Worm (Caenorhabditis elegans) whole organism, L3 larva: ENCODE measurements around the gene rgs-5.
A peak's percentile ranks its signal among the peaks of the same experiment; 100 is the strongest.

Experiments
- R02D3.7 ChIP-seq: fragments of 150-350 bp; optimal IDR thresholded peaks from 2 replicates; lab custom pipeline; 2014; ENCODE audit warnings: missing biosample characterization, missing genetic modification characterization
- ZK546.5 ChIP-seq: sonication (generic microtip); optimal IDR thresholded peaks from 2 replicates; lab custom pipeline; 2017; ENCODE audit warnings: missing biosample characterization, missing genetic modification characterization
- aly-2 ChIP-seq: fragments of 150-350 bp; optimal IDR thresholded peaks from 2 replicates; lab custom pipeline; 2014; ENCODE audit warnings: missing biosample characterization, missing genetic modification characterization
- ceh-28 ChIP-seq: fragments of 150-350 bp; optimal IDR thresholded peaks from 2 replicates; lab custom pipeline; 2014; ENCODE audit warnings: missing biosample characterization, missing genetic modification reagents, missing genetic modification characterization
- ceh-82 ChIP-seq: fragments of 150-350 bp; optimal IDR thresholded peaks from 2 replicates; lab custom pipeline; 2014; ENCODE audit warnings: missing biosample characterization, missing genetic modification characterization
- ceh-9 ChIP-seq: sonication (generic microtip); optimal IDR thresholded peaks from 2 replicates; lab custom pipeline; 2018; ENCODE audit warnings: missing biosample characterization, missing genetic modification characterization
- daf-12 ChIP-seq: fragments of 150-350 bp; optimal IDR thresholded peaks from 2 replicates; lab custom pipeline; 2014; ENCODE audit warnings: missing biosample characterization, missing genetic modification reagents, missing genetic modification characterization
- egl-27 ChIP-seq: sonication (generic microtip); optimal IDR thresholded peaks from 4 replicates; lab custom pipeline; 2017; ENCODE audit warnings: missing biosample characterization, missing genetic modification reagents, missing genetic modification characterization
- egl-5 ChIP-seq: fragments of 150-350 bp; optimal IDR thresholded peaks from 2 replicates; lab custom pipeline; 2017; ENCODE audit warnings: missing biosample characterization, missing genetic modification reagents, missing genetic modification characterization, inconsistent platforms
- elt-2 ChIP-seq: sonication (generic microtip); optimal IDR thresholded peaks from 2 replicates; lab custom pipeline; 2016; ENCODE audit warnings: missing genetic modification reagents, mild to moderate bottlenecking, missing genetic modification characterization, missing compliant biosample characterization
- elt-3 ChIP-seq, 3 experiments: fragments of 150-350 bp in 1 of 3; sonication (generic microtip) in 2 of 3; optimal IDR thresholded peaks; 2 replicates in 2 of 3; 4 replicates in 1 of 3; lab custom pipeline; 2014 to 2017; ENCODE audit warnings: missing biosample characterization in 3 of 3, missing genetic modification characterization in 3 of 3
- eor-1 ChIP-seq, 2 experiments: fragments of 150-350 bp; optimal IDR thresholded peaks; 2 replicates each; lab custom pipeline; 2014 to 2018; ENCODE audit warnings: missing biosample characterization in 2 of 2, missing genetic modification characterization in 2 of 2
- fkh-10 ChIP-seq: sonication (generic microtip); optimal IDR thresholded peaks from 2 replicates; lab custom pipeline; 2017; ENCODE audit warnings: missing biosample characterization, missing genetic modification reagents, missing genetic modification characterization
- fos-1 ChIP-seq: fragments of 150-350 bp; optimal IDR thresholded peaks from 2 replicates; lab custom pipeline; 2014; ENCODE audit warnings: missing biosample characterization, missing genetic modification characterization
- hmg-11 ChIP-seq: sonication (generic microtip); optimal IDR thresholded peaks from 2 replicates; lab custom pipeline; 2016; ENCODE audit warnings: missing genetic modification characterization, missing compliant biosample characterization
- jun-1 ChIP-seq: fragments of 150-350 bp; optimal IDR thresholded peaks from 2 replicates; lab custom pipeline; 2014; ENCODE audit warnings: missing biosample characterization, missing genetic modification reagents, missing genetic modification characterization
- lin-15B ChIP-seq: fragments of 150-350 bp; optimal IDR thresholded peaks from 2 replicates; lab custom pipeline; 2014; ENCODE audit warnings: missing biosample characterization, missing genetic modification characterization
- lin-39 ChIP-seq: fragments of 150-350 bp; optimal IDR thresholded peaks from 2 replicates; lab custom pipeline; 2018; ENCODE audit warnings: missing biosample characterization, missing genetic modification reagents, missing genetic modification characterization
- lsy-12 ChIP-seq: sonication (generic microtip); optimal IDR thresholded peaks from 2 replicates; lab custom pipeline; 2016; ENCODE audit warnings: mild to moderate bottlenecking, missing genetic modification characterization, missing compliant biosample characterization
- mdl-1 ChIP-seq: fragments of 150-350 bp; optimal IDR thresholded peaks from 2 replicates; lab custom pipeline; 2014; ENCODE audit warnings: missing biosample characterization, missing genetic modification characterization
- mml-1 ChIP-seq: fragments of 150-350 bp; sonication (generic microtip); optimal IDR thresholded peaks from 3 replicates; lab custom pipeline; 2014; ENCODE audit warnings: missing biosample characterization, missing genetic modification characterization
- nfya-1 ChIP-seq: sonication (generic microtip); optimal IDR thresholded peaks from 2 replicates; lab custom pipeline; 2017; ENCODE audit warnings: missing genetic modification characterization, mild to moderate bottlenecking, missing compliant biosample characterization, antibody characterized with exemption, moderate library complexity; ENCODE audit not compliant: insufficient read depth
- nhr-11 ChIP-seq: fragments of 150-350 bp; optimal IDR thresholded peaks from 2 replicates; lab custom pipeline; 2014; ENCODE audit warnings: missing biosample characterization, missing genetic modification characterization
- nhr-12 ChIP-seq: fragments of 150-350 bp; optimal IDR thresholded peaks from 2 replicates; lab custom pipeline; 2014; ENCODE audit warnings: missing biosample characterization, missing genetic modification characterization
- nhr-23 ChIP-seq: fragments of 150-350 bp; optimal IDR thresholded peaks from 2 replicates; lab custom pipeline; 2014; ENCODE audit warnings: missing biosample characterization, missing genetic modification reagents, missing genetic modification characterization
- nhr-237 ChIP-seq: fragments of 150-350 bp; optimal IDR thresholded peaks from 2 replicates; lab custom pipeline; 2014; ENCODE audit warnings: missing biosample characterization, missing genetic modification characterization
- nhr-25 ChIP-seq: sonication (generic microtip); optimal IDR thresholded peaks from 2 replicates; lab custom pipeline; 2017; ENCODE audit warnings: missing biosample characterization, missing genetic modification characterization
- nhr-43 ChIP-seq: sonication (generic microtip); optimal IDR thresholded peaks from 2 replicates; lab custom pipeline; 2016; ENCODE audit warnings: mild to moderate bottlenecking, missing genetic modification characterization, missing compliant biosample characterization; ENCODE audit not compliant: poor library complexity, severe bottlenecking
- nhr-67 ChIP-seq: fragments of 150-350 bp; optimal IDR thresholded peaks from 2 replicates; lab custom pipeline; 2014; ENCODE audit warnings: missing biosample characterization, missing genetic modification characterization
- nhr-76 ChIP-seq: fragments of 150-350 bp; sonication (generic microtip); optimal IDR thresholded peaks from 5 replicates; lab custom pipeline; 2014; ENCODE audit warnings: missing biosample characterization, missing genetic modification characterization
- pha-4 ChIP-seq: fragments of 150-350 bp; optimal IDR thresholded peaks from 2 replicates; lab custom pipeline; 2014; ENCODE audit warnings: missing biosample characterization, missing genetic modification reagents, missing genetic modification characterization
- pqm-1 ChIP-seq: fragments of 150-350 bp; optimal IDR thresholded peaks from 2 replicates; lab custom pipeline; 2017; ENCODE audit warnings: missing biosample characterization, missing genetic modification characterization, inconsistent platforms
- skn-1 ChIP-seq: fragments of 150-350 bp; optimal IDR thresholded peaks from 2 replicates; lab custom pipeline; 2014; ENCODE audit warnings: missing biosample characterization, missing genetic modification characterization
- snpc-4 ChIP-seq: fragments of 150-350 bp; optimal IDR thresholded peaks from 2 replicates; lab custom pipeline; 2014; ENCODE audit warnings: missing biosample characterization, missing genetic modification characterization
- tbx-2 ChIP-seq: sonication (generic microtip); optimal IDR thresholded peaks from 2 replicates; lab custom pipeline; 2016; ENCODE audit warnings: mild to moderate bottlenecking, missing genetic modification characterization, missing compliant biosample characterization
- unc-39 ChIP-seq: sonication (generic microtip); optimal IDR thresholded peaks from 4 replicates; lab custom pipeline; 2017; ENCODE audit warnings: missing biosample characterization, missing genetic modification characterization
- unc-62 ChIP-seq: fragments of 150-350 bp; sonication (generic microtip); optimal IDR thresholded peaks from 4 replicates; lab custom pipeline; 2014; ENCODE audit warnings: missing biosample characterization, missing genetic modification reagents, missing genetic modification characterization
- zag-1 ChIP-seq: fragments of 150-350 bp; optimal IDR thresholded peaks from 2 replicates; lab custom pipeline; 2014; ENCODE audit warnings: missing biosample characterization, missing genetic modification characterization
- ztf-11 ChIP-seq: fragments of 150-350 bp; optimal IDR thresholded peaks from 2 replicates; lab custom pipeline; 2014; ENCODE audit warnings: missing biosample characterization, missing genetic modification characterization
- ztf-4 ChIP-seq: fragments of 150-350 bp; optimal IDR thresholded peaks from 2 replicates; lab custom pipeline; 2014; ENCODE audit warnings: missing biosample characterization, missing genetic modification characterization

Gene rgs-5

ce11 chrIII:5674196-5674595, 24.2 kb upstream of the rgs-5 start:
- TF ChIP-seq lin-15B, result no peak
- no peak for TF ChIP-seq nhr-67 (tag; lab: Kevin White, UChicago)
- no peak for TF ChIP-seq zag-1 (tag; lab: Kevin White, UChicago)
- TF ChIP-seq nhr-11 (tag; lab: Kevin White, UChicago), result no peak
- TF ChIP-seq snpc-4 (tag; lab: Kevin White, UChicago), result no peak
- TF ChIP-seq pqm-1 (tag; lab: Kevin White, UChicago), result no peak
- no peak for TF ChIP-seq egl-27
- no peak for TF ChIP-seq unc-39 (tag; lab: Kevin White, UChicago)
- TF ChIP-seq hmg-11 (tag; lab: Kevin White, UChicago), result no peak
- no peak for TF ChIP-seq elt-2 (tag; lab: Kevin White, UChicago)
- TF ChIP-seq lin-39 (tag; lab: Kevin White, UChicago), result no peak
- TF ChIP-seq ceh-9 (tag; lab: Kevin White, UChicago), result no peak
- TF ChIP-seq nfya-1 (tag; lab: Kevin White, UChicago), result no peak
- TF ChIP-seq ceh-28 (tag; lab: Kevin White, UChicago), result no peak
- TF ChIP-seq mml-1 (tag; lab: Kevin White, UChicago), result no peak
- TF ChIP-seq, all 47 proteins: peak for 0

ce11 chrIII:5675384-5675984, 22.9 kb upstream of the rgs-5 start:
- TF ChIP-seq ztf-4 (no peak), pqm-1 (tag; lab: Kevin White, UChicago) (no peak), ceh-82 (tag; lab: Kevin White, UChicago) (no peak), nhr-11 (tag; lab: Kevin White, UChicago) (no peak), nhr-25 (tag; lab: Kevin White, UChicago) (no peak), nhr-23 (no peak), eor-1 (tag; optimal IDR thresholded peaks at IDR 0.05; lab: Kevin White, UChicago) (no peak), jun-1 (tag; lab: Kevin White, UChicago) (no peak), nhr-237 (tag; lab: Kevin White, UChicago) (no peak), ceh-9 (tag; lab: Kevin White, UChicago) (no peak), elt-2 (tag; lab: Kevin White, UChicago) (no peak), hmg-11 (tag; lab: Kevin White, UChicago) (no peak), aly-2 (no peak), pha-4 (no peak), ZK546.5 (tag; lab: Kevin White, UChicago) (no peak), nhr-67 (tag; lab: Kevin White, UChicago) (no peak), fkh-10 (GFP tag; lab: Kevin White, UChicago) (no peak), ztf-11 (tag; lab: Kevin White, UChicago) (no peak)

- no peak for TF ChIP-seq nhr-76 (tag; lab: Kevin White, UChicago)
- TF ChIP-seq nhr-25 (tag; lab: Kevin White, UChicago), result no peak
- TF ChIP-seq elt-3 (tag; optimal IDR thresholded peaks at IDR 0.05; lab: Kevin White, UChicago), result no peak
- no peak for TF ChIP-seq snpc-4 (tag; lab: Kevin White, UChicago)
- no peak for TF ChIP-seq ceh-9 (tag; lab: Kevin White, UChicago)
- TF ChIP-seq unc-62 (GFP tag; lab: Kevin White, UChicago), result no peak
- no peak for TF ChIP-seq zag-1 (tag; lab: Kevin White, UChicago)
- no peak for TF ChIP-seq skn-1 (tag; lab: Kevin White, UChicago)
- no peak for TF ChIP-seq fos-1 (tag; lab: Kevin White, UChicago)
- no peak for TF ChIP-seq lin-15B
- no peak for TF ChIP-seq jun-1 (tag; lab: Kevin White, UChicago)
- no peak for TF ChIP-seq nhr-237 (tag; lab: Kevin White, UChicago)
- no peak for TF ChIP-seq nhr-67 (tag; lab: Kevin White, UChicago)
Measured at ce11 chrIII:5677790-5678189, 20.6 kb upstream of the rgs-5 start, which contains the start of gene F54E7.9. Gene F54E7.9 (minus strand): TSS chrIII:5677890.

- TF ChIP-seq egl-27, result peak; percentile 93
- peak; percentile 95 for TF ChIP-seq skn-1 (tag; lab: Kevin White, UChicago)
- no peak for TF ChIP-seq nhr-237 (tag; lab: Kevin White, UChicago)
- peak; percentile 96 for TF ChIP-seq nhr-11 (tag; lab: Kevin White, UChicago)
- TF ChIP-seq ztf-11 (tag; lab: Kevin White, UChicago), result no peak
- peak; percentile 75 for TF ChIP-seq daf-12 (tag; lab: Kevin White, UChicago)
- peak; percentile 38 to 97 (median 91) for TF ChIP-seq elt-3 (tag; optimal IDR thresholded peaks at IDR 0.05; lab: Kevin White, UChicago)
- TF ChIP-seq elt-2 (tag; lab: Kevin White, UChicago), result peak; percentile 89
- TF ChIP-seq snpc-4 (tag; lab: Kevin White, UChicago), result peak; percentile 94
- peak; percentile 92 for TF ChIP-seq tbx-2
- peak; percentile 100 for TF ChIP-seq lin-15B
- TF ChIP-seq mdl-1 (tag; lab: Kevin White, UChicago), result peak; percentile 86
- TF ChIP-seq ceh-28 (tag; lab: Kevin White, UChicago), result peak; percentile 94
- TF ChIP-seq nhr-43, result peak; percentile 98
- TF ChIP-seq lin-39 (tag; lab: Kevin White, UChicago), result peak; percentile 99
- TF ChIP-seq hmg-11 (tag; lab: Kevin White, UChicago), result peak; percentile 71
- TF ChIP-seq fos-1 (tag; lab: Kevin White, UChicago), result peak; percentile 90
- peak; percentile 97 for TF ChIP-seq fkh-10 (GFP tag; lab: Kevin White, UChicago)
- peak; percentile 94 for TF ChIP-seq pqm-1 (tag; lab: Kevin White, UChicago)
- TF ChIP-seq R02D3.7 (tag; lab: Kevin White, UChicago), result peak; percentile 100
- TF ChIP-seq ztf-4, result peak; percentile 92
- TF ChIP-seq nhr-67 (tag; lab: Kevin White, UChicago), result peak; percentile 63
- peak; percentile 69 for TF ChIP-seq nhr-76 (tag; lab: Kevin White, UChicago)
- peak; percentile 98 for TF ChIP-seq jun-1 (tag; lab: Kevin White, UChicago)
- peak; percentile 100 for TF ChIP-seq nhr-23
- TF ChIP-seq aly-2, result no peak
- TF ChIP-seq nhr-25 (tag; lab: Kevin White, UChicago), result peak; percentile 100
- peak; percentile 98 for TF ChIP-seq egl-5 (tag; lab: Kevin White, UChicago)
- TF ChIP-seq lsy-12, result peak; percentile 99
- no peak for TF ChIP-seq nhr-12
- peak; percentile 78 for TF ChIP-seq ZK546.5 (tag; lab: Kevin White, UChicago)
Measured at ce11 chrIII:5678935-5679334, 19.4 kb upstream of the rgs-5 start, which contains the start of the genes ska-3 and rps-12. Gene ska-3 (minus strand): TSS chrIII:5679005. Gene rps-12 (plus strand): TSS chrIII:5679298.
